Fruit fly (Drosophila melanogaster) whole organism, embryonic: ENCODE measurements around the gene CG13829.

Experiments used
- Asciz ChIP-seq: fragments of 200-800 bp; sonication (Bioruptor generic); optimal IDR thresholded peaks from 2 replicates; lab custom pipeline; 2017; ENCODE audit warnings: missing biosample characterization, mild to moderate bottlenecking, missing genetic modification characterization, missing genetic modification reagents
- B-H1 ChIP-seq: fragments of 200-800 bp; sonication (Bioruptor generic); IDR thresholded peaks from 3 replicates; pipeline ENCODE4 v1.3.6; 2022; ENCODE audit warnings: missing biosample characterization, missing genetic modification characterization
- Bdp1 ChIP-seq: fragments of 200-800 bp; sonication (Bioruptor generic); optimal IDR thresholded peaks from 3 replicates; lab custom pipeline; 2016; ENCODE audit warnings: missing biosample characterization, missing genetic modification characterization
- CG10147 ChIP-seq: fragments of 200-800 bp; sonication (Bioruptor generic); optimal IDR thresholded peaks from 2 replicates; lab custom pipeline; 2019; ENCODE audit warnings: missing biosample characterization, mild to moderate bottlenecking, missing genetic modification characterization, moderate library complexity
- CG10267 ChIP-seq: fragments of 200-800 bp; sonication (Bioruptor generic); optimal IDR thresholded peaks from 2 replicates; lab custom pipeline; 2018; ENCODE audit warnings: missing biosample characterization, mild to moderate bottlenecking, missing genetic modification characterization, moderate library complexity
- CG10321 ChIP-seq: fragments of 200-800 bp; sonication (Bioruptor generic); IDR thresholded peaks from 2 replicates; pipeline ENCODE4 v1.3.6; 2022; ENCODE audit warnings: missing biosample characterization, missing genetic modification characterization
- CG10431 ChIP-seq: fragments of 200-800 bp; sonication (Bioruptor generic); optimal IDR thresholded peaks from 3 replicates; lab custom pipeline; 2018; ENCODE audit warnings: missing biosample characterization, mild to moderate bottlenecking, missing genetic modification characterization
- CG10565 ChIP-seq: fragments of 200-800 bp; sonication (Bioruptor generic); optimal IDR thresholded peaks from 3 replicates; lab custom pipeline; 2016; ENCODE audit warnings: missing biosample characterization, mild to moderate bottlenecking, missing genetic modification characterization
- CG10654 ChIP-seq: fragments of 200-800 bp; sonication (Bioruptor generic); optimal IDR thresholded peaks from 2 replicates; lab custom pipeline; 2016; ENCODE audit warnings: missing biosample characterization, missing genetic modification characterization
- CG10979 ChIP-seq: fragments of 200-800 bp; sonication (Bioruptor generic); optimal IDR thresholded peaks from 2 replicates; lab custom pipeline; 2018; ENCODE audit warnings: missing biosample characterization, mild to moderate bottlenecking, missing genetic modification characterization, moderate library complexity
- CG13287 ChIP-seq: fragments of 200-800 bp; sonication (Bioruptor generic); IDR thresholded peaks from 2 replicates; pipeline ENCODE4 v1.3.6; 2022; ENCODE audit warnings: missing biosample characterization, missing genetic modification characterization; ENCODE audit not compliant: partially characterized antibody
- CG14965 ChIP-seq: fragments of 200-800 bp; sonication (Bioruptor generic); optimal IDR thresholded peaks from 2 replicates; lab custom pipeline; 2016; ENCODE audit warnings: missing biosample characterization, missing genetic modification characterization, borderline replicate concordance
- CG2116 ChIP-seq: fragments of 200-800 bp; sonication (Bioruptor generic); optimal IDR thresholded peaks from 3 replicates; lab custom pipeline; 2018; ENCODE audit warnings: missing biosample characterization, mild to moderate bottlenecking, missing genetic modification characterization
- CG2712 ChIP-seq: fragments of 200-800 bp; optimal IDR thresholded peaks from 3 replicates; lab custom pipeline; 2019; ENCODE audit warnings: missing biosample characterization, mild to moderate bottlenecking, missing genetic modification characterization, moderate library complexity
- CG31365 ChIP-seq: fragments of 200-800 bp; sonication (Bioruptor generic); optimal IDR thresholded peaks from 2 replicates; lab custom pipeline; 2018; ENCODE audit warnings: missing biosample characterization, mild to moderate bottlenecking, missing genetic modification characterization
- CG4360 ChIP-seq: fragments of 200-800 bp; sonication (Bioruptor generic); IDR thresholded peaks from 2 replicates; pipeline ENCODE4 v1.3.6; 2022; ENCODE audit warnings: missing biosample characterization, missing genetic modification characterization
- CG4820 ChIP-seq: fragments of 200-800 bp; sonication (Bioruptor generic); optimal IDR thresholded peaks from 3 replicates; lab custom pipeline; 2016; ENCODE audit warnings: missing biosample characterization, missing genetic modification characterization
- CG6813 ChIP-seq: fragments of 200-800 bp; sonication (Bioruptor generic); optimal IDR thresholded peaks from 2 replicates; lab custom pipeline; 2017; ENCODE audit warnings: missing biosample characterization, missing genetic modification characterization, mild to moderate bottlenecking, moderate library complexity, missing genetic modification reagents
- CG7987 ChIP-seq: fragments of 200-800 bp; sonication (Bioruptor generic); optimal IDR thresholded peaks from 2 replicates; lab custom pipeline; 2018; ENCODE audit warnings: missing biosample characterization, mild to moderate bottlenecking, missing genetic modification characterization, moderate library complexity
- CG8281 ChIP-seq: fragments of 200-800 bp; sonication (Bioruptor generic); optimal IDR thresholded peaks from 2 replicates; lab custom pipeline; 2018; ENCODE audit warnings: missing biosample characterization, mild to moderate bottlenecking, missing genetic modification characterization, moderate library complexity
- CG8765 ChIP-seq: fragments of 200-800 bp; sonication (Bioruptor generic); IDR thresholded peaks from 2 replicates; pipeline ENCODE4 v1.3.6; 2022; ENCODE audit warnings: missing biosample characterization, missing genetic modification characterization
- CG9817 ChIP-seq: fragments of 200-800 bp; sonication (Bioruptor generic); optimal IDR thresholded peaks from 2 replicates; lab custom pipeline; 2018; ENCODE audit warnings: missing biosample characterization, mild to moderate bottlenecking, missing genetic modification characterization, moderate library complexity
- E2f2 ChIP-seq: fragments of 200-800 bp; sonication (Bioruptor generic); IDR thresholded peaks from 2 replicates; pipeline ENCODE4 v1.3.6; 2022; ENCODE audit warnings: missing biosample characterization, missing genetic modification characterization
- ERR ChIP-seq: fragments of 200-800 bp; sonication (Bioruptor generic); optimal IDR thresholded peaks from 2 replicates; lab custom pipeline; 2016; ENCODE audit warnings: missing biosample characterization, missing genetic modification characterization
- Eip74EF ChIP-seq, 2 experiments: fragments of 200-800 bp in 1 of 2; fragments of >200 bp in 1 of 2; sonication (Bioruptor generic) in 1 of 2; optimal IDR thresholded peaks; 2 replicates each; lab custom pipeline; 2017 to 2019; ENCODE audit warnings: missing biosample characterization in 2 of 2, missing genetic modification characterization in 2 of 2, mild to moderate bottlenecking in 1 of 2, moderate library complexity in 1 of 2
- Elba2 ChIP-seq: fragments of 200-800 bp; sonication (Bioruptor generic); optimal IDR thresholded peaks from 3 replicates; lab custom pipeline; 2016; ENCODE audit warnings: missing biosample characterization, missing genetic modification characterization
- Fer3 ChIP-seq: fragments of 200-800 bp; sonication (Bioruptor generic); optimal IDR thresholded peaks from 2 replicates; lab custom pipeline; 2018; ENCODE audit warnings: missing biosample characterization, mild to moderate bottlenecking, missing genetic modification characterization, moderate library complexity
- Gsc ChIP-seq: fragments of 200-800 bp; sonication (Bioruptor generic); IDR thresholded peaks from 2 replicates; pipeline ENCODE4 v1.3.6; 2022; ENCODE audit warnings: missing biosample characterization, missing genetic modification characterization
- H2.0 ChIP-seq: fragments of 200-800 bp; sonication (Bioruptor generic); IDR thresholded peaks from 2 replicates; pipeline ENCODE4 v1.3.6; 2022; ENCODE audit warnings: missing biosample characterization, missing genetic modification characterization
- NC2β ChIP-seq: fragments of 200-800 bp; sonication (Bioruptor generic); optimal IDR thresholded peaks from 2 replicates; lab custom pipeline; 2016; ENCODE audit warnings: missing biosample characterization, missing genetic modification characterization
- Nf-YB ChIP-seq: fragments of 200-800 bp; sonication (Bioruptor generic); optimal IDR thresholded peaks from 3 replicates; lab custom pipeline; 2019; ENCODE audit warnings: missing biosample characterization, mild to moderate bottlenecking, missing genetic modification characterization, moderate library complexity
- Sin3A ChIP-seq: fragments of >200 bp; optimal IDR thresholded peaks from 2 replicates; lab custom pipeline; 2018
- Spps ChIP-seq: fragments of 200-800 bp; sonication (Bioruptor generic); optimal IDR thresholded peaks from 2 replicates; lab custom pipeline; 2018; ENCODE audit warnings: missing biosample characterization, mild to moderate bottlenecking, missing genetic modification characterization
- Sry-β ChIP-seq: fragments of 200-800 bp; sonication (Bioruptor generic); optimal IDR thresholded peaks from 2 replicates; lab custom pipeline; 2018; ENCODE audit warnings: missing biosample characterization, mild to moderate bottlenecking, missing genetic modification characterization, moderate library complexity
- YL-1 ChIP-seq: fragments of 200-800 bp; sonication (Bioruptor generic); optimal IDR thresholded peaks from 3 replicates; lab custom pipeline; 2017; ENCODE audit warnings: missing biosample characterization, mild to moderate bottlenecking, missing genetic modification characterization
- cas ChIP-seq: fragments of 200-800 bp; sonication (Bioruptor generic); IDR thresholded peaks from 2 replicates; pipeline ENCODE4 v1.3.6; 2022; ENCODE audit warnings: missing biosample characterization, missing genetic modification characterization
- ci ChIP-seq: fragments of 200-800 bp; sonication (Bioruptor generic); IDR thresholded peaks from 3 replicates; pipeline ENCODE4 v1.3.6; 2022; ENCODE audit warnings: missing biosample characterization, missing genetic modification characterization
- crol ChIP-seq: fragments of 200-800 bp; sonication (Bioruptor generic); IDR thresholded peaks from 2 replicates; pipeline ENCODE4 v1.3.6; 2022; ENCODE audit warnings: missing biosample characterization, missing genetic modification characterization
- eve ChIP-seq, 2 experiments: fragments of >200 bp; optimal IDR thresholded peaks; 2 replicates each; lab custom pipeline; 2017; ENCODE audit warnings: missing biosample characterization in 2 of 2, missing genetic modification characterization in 2 of 2
- hkb ChIP-seq, 2 experiments: fragments of 200-800 bp in 1 of 2; fragments of >200 bp in 1 of 2; sonication (Bioruptor generic) in 1 of 2; IDR thresholded peaks in 1 of 2; optimal IDR thresholded peaks in 1 of 2; 2 replicates each; pipeline versions ENCODE4 v1.3.6 to Lab custom; 2017 to 2022; ENCODE audit warnings: missing biosample characterization in 1 of 2, missing genetic modification characterization in 1 of 2
- mam ChIP-seq: fragments of 200-800 bp; sonication (Bioruptor generic); optimal IDR thresholded peaks from 3 replicates; lab custom pipeline; 2016; ENCODE audit warnings: missing biosample characterization, missing genetic modification characterization
- nau ChIP-seq: fragments of 200-800 bp; sonication (Bioruptor generic); optimal IDR thresholded peaks from 3 replicates; lab custom pipeline; 2017; ENCODE audit warnings: missing biosample characterization, mild to moderate bottlenecking, missing genetic modification characterization, missing genetic modification reagents
- org-1 ChIP-seq: fragments of 200-800 bp; sonication (Bioruptor generic); optimal IDR thresholded peaks from 2 replicates; lab custom pipeline; 2017; ENCODE audit warnings: missing biosample characterization, missing genetic modification characterization
- otp ChIP-seq: fragments of 200-800 bp; sonication (Bioruptor generic); IDR thresholded peaks from 3 replicates; pipeline ENCODE4, ENCODE4 v1.3.6; 2022; ENCODE audit warnings: missing biosample characterization, missing genetic modification characterization
- repo ChIP-seq: fragments of 200-800 bp; sonication (Bioruptor generic); optimal IDR thresholded peaks from 2 replicates; lab custom pipeline; 2016; ENCODE audit warnings: missing biosample characterization, missing genetic modification characterization
- tin ChIP-seq: fragments of 200-800 bp; sonication (Bioruptor generic); optimal IDR thresholded peaks from 3 replicates; lab custom pipeline; 2016; ENCODE audit warnings: missing biosample characterization, missing genetic modification characterization
- ttk ChIP-seq: fragments of 200-800 bp; sonication (Bioruptor generic); IDR thresholded peaks from 2 replicates; pipeline ENCODE4 v2.1.2; 2022; ENCODE audit warnings: missing biosample characterization, missing genetic modification characterization
- unc-4 ChIP-seq: fragments of 200-800 bp; sonication (Bioruptor generic); IDR thresholded peaks from 2 replicates; pipeline ENCODE4 v1.3.6; 2022; ENCODE audit warnings: missing biosample characterization, missing genetic modification characterization; ENCODE audit not compliant: partially characterized antibody
- z ChIP-seq: fragments of 200-800 bp; sonication (Bioruptor generic); IDR thresholded peaks from 3 replicates; pipeline ENCODE4 v1.3.6; 2022; ENCODE audit warnings: missing biosample characterization, missing genetic modification characterization

The CG13829 gene

DNA sequence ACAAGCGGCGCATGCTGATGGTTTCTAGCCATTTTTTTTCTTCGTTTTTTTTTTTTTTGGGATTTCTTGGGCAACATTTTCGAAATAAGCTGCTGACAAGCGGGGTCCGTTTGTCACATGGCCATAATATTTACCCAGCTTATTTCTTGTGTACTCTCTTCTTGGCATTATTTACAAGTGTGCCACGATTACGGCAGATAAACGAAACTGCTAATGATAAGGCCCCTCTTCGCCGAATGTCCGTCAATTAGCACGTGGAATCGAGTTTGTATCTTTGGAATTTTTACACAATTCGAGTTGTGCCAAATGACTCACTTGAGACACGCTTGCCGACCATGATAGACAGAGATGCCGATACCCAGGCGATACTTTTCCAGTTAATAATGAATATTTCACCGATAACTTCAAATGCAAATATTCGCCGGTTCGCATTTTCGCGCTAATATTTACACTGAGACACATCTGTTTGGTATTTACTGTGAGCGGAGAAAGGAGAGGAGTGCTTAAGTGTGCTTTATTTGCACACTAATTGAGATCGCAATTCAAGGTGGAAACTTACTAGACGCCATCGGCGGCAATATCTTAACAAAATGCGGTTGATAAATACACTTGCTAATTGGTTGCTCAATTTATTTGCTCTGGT lies 15.4 kb upstream of the CG13829 start:
- TF ChIP-seq CG10979 (tag; lab: Kevin White, UChicago) (no peak), CG7987 (GFP tag; lab: Kevin White, UChicago) (peak; percentile 79), tin (GFP tag; lab: Kevin White, UChicago) (no peak), CG2116 (GFP tag; lab: Kevin White, UChicago) (no peak), crol (GFP tag; lab: Robert Waterston, UW) (no peak), CG10321 (no peak), CG9817 (tag; lab: Kevin White, UChicago) (peak; percentile 16), CG10565 (GFP tag; lab: Kevin White, UChicago) (no peak), CG4820 (GFP tag; lab: Kevin White, UChicago) (no peak), E2f2 (GFP tag; lab: Robert Waterston, UW) (0 out of 2 replicates have a peak, but pooled peaks have one; percentile 21), repo (GFP tag; lab: Kevin White, UChicago) (peak; percentile 30), cas (GFP tag; lab: Robert Waterston, UW) (no peak), CG10267 (tag; lab: Kevin White, UChicago) (no peak), CG8281 (tag; lab: Kevin White, UChicago) (peak; percentile 31), CG10147 (GFP tag; lab: Kevin White, UChicago) (no peak), ci (GFP tag; lab: Robert Waterston, UW) (peak; percentile 65; the same call in 1 of the 3 replicates), CG31365 (tag; lab: Kevin White, UChicago) (peak; percentile 41), H2.0 (no peak), B-H1 (GFP tag; lab: Robert Waterston, UW) (no peak), Asciz (peak; percentile 55), hkb (optimal IDR thresholded peaks at IDR 0.05; lab: Kevin White, UChicago) (no peak), hkb (GFP tag; IDR thresholded peaks at IDR 0.05; lab: Robert Waterston, UW) (peak; percentile 49; the same call in 1 of the 2 replicates), nau (GFP tag; lab: Kevin White, UChicago) (peak; percentile 60), CG8765 (GFP tag; lab: Robert Waterston, UW) (no peak), ttk (GFP tag; lab: Robert Waterston, UW) (peak; percentile 7; the same call in 1 of the 2 replicates), z (GFP tag; lab: Robert Waterston, UW) (no peak), Nf-YB (GFP tag; lab: Kevin White, UChicago) (no peak), CG10654 (no peak), CG4360 (GFP tag; lab: Robert Waterston, UW) (peak; percentile 41; the same call in 1 of the 2 replicates), Sry-β (GFP tag; lab: Kevin White, UChicago) (no peak), Elba2 (GFP tag; lab: Kevin White, UChicago) (no peak), unc-4 (GFP tag; lab: Robert Waterston, UW) (no peak), CG13287 (GFP tag; lab: Robert Waterston, UW) (no peak), ERR (GFP tag; lab: Kevin White, UChicago) (peak; percentile 19), CG6813 (peak; percentile 65), mam (GFP tag; lab: Kevin White, UChicago) (peak; percentile 39), YL-1 (GFP tag; lab: Kevin White, UChicago) (no peak), eve (GFP tag; optimal IDR thresholded peaks at IDR 0.05; lab: Kevin White, UChicago) (no peak), CG10431 (GFP tag; lab: Kevin White, UChicago) (peak; percentile 19), otp (peak; percentile 55; the same call in 2 of the 3 replicates), CG14965 (GFP tag; lab: Kevin White, UChicago) (peak; percentile 41), org-1 (peak; percentile 30), NC2β (no peak), Bdp1 (GFP tag; lab: Kevin White, UChicago) (no peak), Fer3 (tag; lab: Kevin White, UChicago) (peak; percentile 44), Sin3A (lab: Kevin White, UChicago) (no peak), Eip74EF (GFP tag; optimal IDR thresholded peaks at IDR 0.05; lab: Kevin White, UChicago) (no peak), Gsc (no peak), CG2712 (tag; lab: Kevin White, UChicago) (no peak), Spps (tag; lab: Kevin White, UChicago) (no peak)
